Worm (Caenorhabditis elegans) whole organism, L2 larva: Measurements from ENCODE around the gene rpt-6.

ENCODE experiments used
- C34F6.9 ChIP-seq: fragments of 150-350 bp; optimal IDR thresholded peaks from 2 replicates; lab custom pipeline; 2014; ENCODE audit warnings: missing biosample characterization, missing genetic modification characterization
- Y55F3AM.14 ChIP-seq: fragments of 200-800 bp; sonication (Bioruptor generic); optimal IDR thresholded peaks from 2 replicates; lab custom pipeline; 2018; ENCODE audit warnings: mild to moderate bottlenecking, missing genetic modification characterization, missing compliant biosample characterization
- aly-2 ChIP-seq: fragments of 150-350 bp; optimal IDR thresholded peaks from 2 replicates; lab custom pipeline; 2014; ENCODE audit warnings: missing biosample characterization, missing genetic modification characterization
- dmd-4 ChIP-seq: sonication (generic microtip); optimal IDR thresholded peaks from 2 replicates; lab custom pipeline; 2017; ENCODE audit warnings: missing biosample characterization, missing genetic modification characterization
- egl-27 ChIP-seq: sonication (generic microtip); optimal IDR thresholded peaks from 3 replicates; lab custom pipeline; 2017; ENCODE audit warnings: missing biosample characterization, missing genetic modification reagents, missing genetic modification characterization
- elt-1 ChIP-seq: fragments of 150-350 bp; optimal IDR thresholded peaks from 2 replicates; lab custom pipeline; 2014; ENCODE audit warnings: missing biosample characterization, missing genetic modification characterization
- gmeb-1 ChIP-seq: fragments of 150-350 bp; optimal IDR thresholded peaks from 2 replicates; lab custom pipeline; 2014; ENCODE audit warnings: missing biosample characterization, missing genetic modification characterization
- lin-13 ChIP-seq: fragments of 150-350 bp; optimal IDR thresholded peaks from 2 replicates; lab custom pipeline; 2014; ENCODE audit warnings: missing biosample characterization, missing genetic modification reagents, missing genetic modification characterization
- mbf-1 ChIP-seq: sonication (generic microtip); optimal IDR thresholded peaks from 2 replicates; lab custom pipeline; 2017; ENCODE audit warnings: missing biosample characterization, missing genetic modification characterization
- nhr-10 ChIP-seq: sonication (generic microtip); optimal IDR thresholded peaks from 2 replicates; lab custom pipeline; 2017; ENCODE audit warnings: missing biosample characterization, missing genetic modification characterization
- nhr-11 ChIP-seq: fragments of 150-350 bp; optimal IDR thresholded peaks from 2 replicates; lab custom pipeline; 2014; ENCODE audit warnings: missing biosample characterization, missing genetic modification characterization
- nhr-12 ChIP-seq: fragments of 150-350 bp; optimal IDR thresholded peaks from 2 replicates; lab custom pipeline; 2014; ENCODE audit warnings: missing biosample characterization, missing genetic modification characterization
- nhr-25 ChIP-seq: fragments of 150-350 bp; sonication (generic microtip); optimal IDR thresholded peaks from 3 replicates; lab custom pipeline; 2014; ENCODE audit warnings: missing biosample characterization, missing genetic modification characterization
- nhr-6 ChIP-seq: fragments of 150-350 bp; optimal IDR thresholded peaks from 2 replicates; lab custom pipeline; 2014; ENCODE audit warnings: missing biosample characterization, missing genetic modification characterization
- peb-1 ChIP-seq: fragments of 150-350 bp; optimal IDR thresholded peaks from 2 replicates; lab custom pipeline; 2014; ENCODE audit warnings: missing biosample characterization, missing genetic modification characterization
- sma-3 ChIP-seq: sonication (generic microtip); optimal IDR thresholded peaks from 2 replicates; lab custom pipeline; 2016; ENCODE audit warnings: missing genetic modification reagents, missing genetic modification characterization, missing compliant biosample characterization
- unc-55 ChIP-seq: fragments of 150-350 bp; sonication (generic microtip); optimal IDR thresholded peaks from 3 replicates; lab custom pipeline; 2014; ENCODE audit warnings: missing biosample characterization, missing genetic modification reagents, missing genetic modification characterization

rpt-6 gene

DNA sequence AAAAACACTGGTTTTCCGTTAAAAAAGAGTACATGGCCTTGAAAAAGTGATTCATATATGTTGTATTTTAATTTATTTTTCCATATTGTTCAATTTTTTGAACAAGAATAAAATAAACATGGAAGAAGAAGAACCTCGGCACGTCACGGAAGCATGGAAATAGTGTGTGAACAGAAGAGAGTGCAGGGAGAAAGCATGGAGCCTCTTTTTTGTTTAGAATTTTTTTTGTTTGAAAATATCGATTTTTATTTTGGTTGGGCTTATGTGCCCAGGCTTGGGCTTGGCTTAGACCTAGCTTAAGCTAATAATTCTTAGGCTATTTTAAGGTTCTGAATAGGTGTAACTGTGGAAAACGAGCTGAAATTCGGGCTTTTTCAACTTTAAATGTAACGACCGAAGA is 51.5 kb downstream of the rpt-6 start, which contains the start of gene tat-1:
Gene tat-1 (minus strand): TSS at position 11 of the 400 bp plus-strand sequence.
- TF ChIP-seq unc-55: peak; percentile 42
- no peak for TF ChIP-seq sma-3 (GFP tag; lab: Kevin White, UChicago)
- TF ChIP-seq egl-27: no peak
- TF ChIP-seq dmd-4 (tag; lab: Kevin White, UChicago): no peak
- no peak for TF ChIP-seq nhr-11
- TF ChIP-seq nhr-12: no peak
- no peak for TF ChIP-seq gmeb-1 (tag; lab: Kevin White, UChicago)
- TF ChIP-seq nhr-10 (tag; lab: Kevin White, UChicago): no peak
- no peak for TF ChIP-seq Y55F3AM.14 (GFP tag; lab: Kevin White, UChicago)
- no peak for TF ChIP-seq peb-1 (tag; lab: Kevin White, UChicago)
- TF ChIP-seq nhr-6 (tag; lab: Kevin White, UChicago): no peak
- no peak for TF ChIP-seq aly-2 (tag; lab: Kevin White, UChicago)
- no peak for TF ChIP-seq elt-1 (tag; lab: Kevin White, UChicago)
- TF ChIP-seq mbf-1 (tag; lab: Kevin White, UChicago): no peak
- TF ChIP-seq C34F6.9 (tag; lab: Kevin White, UChicago): peak; percentile 2
- no peak for TF ChIP-seq nhr-25
- no peak for TF ChIP-seq lin-13 (GFP tag; lab: Kevin White, UChicago)
